Worm (Caenorhabditis elegans): ENCODE data around the gene pigx-1.

- TF ChIP-seq W03F9.2 (tag; optimal IDR thresholded peaks at IDR 0.05) (no peak), him-1 (tag; optimal IDR thresholded peaks at IDR 0.05) (no peak), dao-5 (tag; optimal IDR thresholded peaks at IDR 0.05) (no peak)
Observed at ce11 chrX:1115207-1115606, 18.4 kb upstream of the pigx-1 start.

Data from whole organism, L4/young adult.